Worm (Caenorhabditis elegans) whole organism, early embryonic: ENCODE results near the gene F36H12.10.
"Not testable (repeated sequence)": the region's sequence is repeated elsewhere in the genome, so short reads cannot be mapped to it uniquely, and the experiment has no call there.

ENCODE experiments used
- B0310.2 ChIP-seq: sonication (generic microtip); optimal IDR thresholded peaks from 2 replicates; lab custom pipeline; 2016; ENCODE audit warnings: mild to moderate bottlenecking, missing genetic modification characterization, missing compliant biosample characterization
- F13C5.2 ChIP-seq: sonication (generic microtip); optimal IDR thresholded peaks from 2 replicates; lab custom pipeline; 2017; ENCODE audit warnings: mild to moderate bottlenecking, missing genetic modification characterization, inconsistent platforms, missing compliant biosample characterization
- aly-1 ChIP-seq: sonication (generic microtip); optimal IDR thresholded peaks from 2 replicates; lab custom pipeline; 2016; ENCODE audit warnings: missing genetic modification characterization, missing compliant biosample characterization
- ama-1 ChIP-seq: fragments of 150-350 bp; optimal IDR thresholded peaks from 2 replicates; lab custom pipeline; 2014
- ceh-13 ChIP-seq: fragments of 200-800 bp; sonication (Bioruptor generic); optimal IDR thresholded peaks from 2 replicates; lab custom pipeline; 2018; ENCODE audit warnings: mild to moderate bottlenecking, missing genetic modification characterization, missing compliant biosample characterization
- ceh-36 ChIP-seq: sonication (generic microtip); optimal IDR thresholded peaks from 2 replicates; lab custom pipeline; 2016; ENCODE audit warnings: missing genetic modification characterization, inconsistent platforms, missing compliant biosample characterization
- ets-7 ChIP-seq: sonication (generic microtip); optimal IDR thresholded peaks from 2 replicates; lab custom pipeline; 2016; ENCODE audit warnings: missing genotype, missing genetic modification characterization, missing compliant biosample characterization
- flt-1 ChIP-seq: fragments of 200-800 bp; sonication (Bioruptor generic); IDR thresholded peaks from 2 replicates; pipeline ENCODE4 v1.3.6; 2022; ENCODE audit warnings: missing genetic modification characterization, missing compliant biosample characterization
- hmbx-1 ChIP-seq: sonication (generic microtip); optimal IDR thresholded peaks from 2 replicates; lab custom pipeline; 2016; ENCODE audit warnings: mild to moderate bottlenecking, missing genetic modification characterization, missing compliant biosample characterization
- hmg-4 ChIP-seq: fragments of 200-800 bp; sonication (Bioruptor generic); optimal IDR thresholded peaks from 2 replicates; lab custom pipeline; 2018; ENCODE audit warnings: mild to moderate bottlenecking, missing genetic modification characterization, missing compliant biosample characterization
- hnd-1 ChIP-seq: sonication (generic microtip); optimal IDR thresholded peaks from 2 replicates; lab custom pipeline; 2016; ENCODE audit warnings: missing genetic modification characterization, missing compliant biosample characterization
- pes-1 ChIP-seq: fragments of 200-800 bp; sonication (Bioruptor generic); IDR thresholded peaks from 2 replicates; pipeline ENCODE4 v1.3.6; 2022; ENCODE audit warnings: missing genetic modification reagents, missing genetic modification characterization, missing compliant biosample characterization
- scrt-1 ChIP-seq: fragments of 200-800 bp; sonication (Bioruptor generic); IDR thresholded peaks from 2 replicates; pipeline ENCODE4 v1.3.6; 2022; ENCODE audit warnings: missing genetic modification characterization, missing compliant biosample characterization
- sea-1 ChIP-seq: fragments of 200-800 bp; sonication (Bioruptor generic); conservative IDR thresholded peaks from 2 replicates; pipeline ENCODE4 v1.3.6; 2022; ENCODE audit warnings: missing genetic modification characterization, missing compliant biosample characterization
- tbx-11 ChIP-seq: fragments of 200-800 bp; sonication (Bioruptor generic); IDR thresholded peaks from 2 replicates; pipeline ENCODE4 v1.3.6; 2022; ENCODE audit warnings: missing genetic modification characterization, missing compliant biosample characterization
- tbx-37 ChIP-seq: fragments of 200-800 bp; sonication (Bioruptor generic); conservative IDR thresholded peaks from 2 replicates; pipeline ENCODE4 v1.3.6; 2022; ENCODE audit warnings: missing genetic modification reagents, missing genetic modification characterization, missing compliant biosample characterization
- tra-4 ChIP-seq: sonication (generic microtip); optimal IDR thresholded peaks from 2 replicates; lab custom pipeline; 2017; ENCODE audit warnings: missing genetic modification characterization, missing compliant biosample characterization

The F36H12.10 gene

DNA sequence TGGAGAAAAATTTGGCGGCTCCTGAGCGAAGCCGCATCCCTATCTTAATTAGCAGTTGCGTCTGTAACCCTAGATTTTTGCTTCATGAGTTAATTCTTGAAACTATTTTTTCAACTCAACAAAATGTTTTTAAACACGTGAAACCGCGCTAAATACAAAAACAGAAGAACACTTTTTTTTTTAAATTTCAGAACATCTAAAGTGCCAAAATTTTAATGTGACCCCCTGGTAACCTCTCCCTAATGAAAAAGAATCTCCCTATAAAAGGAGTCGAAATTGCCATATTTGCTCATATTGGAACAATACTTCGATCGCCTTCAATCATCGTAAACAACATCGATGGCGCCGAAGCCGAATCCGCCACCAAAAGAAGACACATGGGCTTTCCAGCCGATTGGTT lies 28.0 kb downstream of the F36H12.10 start, which contains the start of gene nsph-4.1:
TSS of gene nsph-4.1 (plus strand) at position 301 of the 400 bp plus-strand sequence.
- TF ChIP-seq flt-1 (GFP tag; lab: Robert Waterston, UW); F13C5.2; tbx-11 (GFP tag; lab: Robert Waterston, UW): not testable (repeated sequence)

DNA sequence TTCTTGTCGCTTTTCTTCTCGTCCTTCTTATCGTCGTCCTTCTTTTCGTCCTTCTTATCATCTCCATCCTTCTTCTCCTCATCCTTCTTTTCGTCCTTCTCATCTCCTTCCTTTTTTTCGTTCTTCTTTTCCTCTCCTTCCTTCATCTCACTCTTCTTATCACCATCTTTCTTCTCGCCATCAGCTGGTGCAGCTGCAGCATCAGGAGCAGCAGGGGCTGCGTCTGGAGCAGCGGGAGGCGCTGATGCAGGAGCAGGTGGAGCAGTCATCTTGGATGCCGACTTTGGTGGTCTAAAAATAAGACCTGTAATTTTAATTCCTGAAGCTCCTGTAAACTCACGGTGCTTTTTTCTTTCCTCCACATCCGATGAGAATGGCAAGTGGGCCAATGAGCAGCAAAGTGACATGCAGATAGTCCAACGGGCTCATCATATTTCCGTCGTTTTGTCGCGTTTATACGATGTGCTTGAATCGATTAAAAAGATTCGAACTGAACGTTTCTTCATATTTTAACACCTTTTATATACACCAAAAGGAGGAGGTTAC lies 29.2 kb downstream of the F36H12.10 start, which contains the start of gene cylc-1:
TSS of gene cylc-1 (minus strand) at position 496 of the 546 bp plus-strand sequence.
- not testable (repeated sequence) for TF ChIP-seq hmg-4 (GFP tag; lab: Kevin White, UChicago); sea-1 (GFP tag; lab: Robert Waterston, UW); tbx-37 (GFP tag; lab: Robert Waterston, UW)

DNA sequence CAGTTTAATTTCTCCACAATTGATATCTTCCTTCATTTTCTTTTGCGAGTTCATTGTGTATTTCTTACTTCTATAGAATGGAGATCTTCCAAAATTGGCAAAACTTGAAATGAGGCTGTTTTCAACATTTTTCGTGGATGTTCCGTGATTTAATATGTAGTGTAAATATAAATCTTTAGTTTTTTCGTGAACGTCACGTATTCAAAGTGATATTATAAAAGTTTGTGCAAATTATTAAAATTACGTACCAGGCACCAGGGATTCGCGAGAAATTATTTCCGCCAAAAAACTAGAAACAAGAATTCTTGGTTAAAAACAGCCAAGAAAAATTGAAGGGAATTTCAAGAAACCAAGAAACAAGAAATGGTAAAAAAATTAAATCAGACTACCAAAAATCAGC lies 30.3 kb downstream of the F36H12.10 start, which contains the start of gene Y59E9AL.8:
TSS of gene Y59E9AL.8 (minus strand) at position 101 of the 400 bp plus-strand sequence.
- TF ChIP-seq hmbx-1 (tag; lab: Kevin White, UChicago): no peak
- no peak for TF ChIP-seq ceh-36
- TF ChIP-seq pes-1 (GFP tag; lab: Robert Waterston, UW): no peak
- TF ChIP-seq B0310.2 (tag; lab: Kevin White, UChicago): no peak
- TF ChIP-seq tbx-11 (GFP tag; lab: Robert Waterston, UW): no peak
- TF ChIP-seq tra-4 (tag; lab: Kevin White, UChicago): no peak
- TF ChIP-seq ceh-13 (GFP tag; lab: Kevin White, UChicago): no peak
- no peak for TF ChIP-seq flt-1 (GFP tag; lab: Robert Waterston, UW)
- no peak for TF ChIP-seq hnd-1 (tag; lab: Kevin White, UChicago)

DNA sequence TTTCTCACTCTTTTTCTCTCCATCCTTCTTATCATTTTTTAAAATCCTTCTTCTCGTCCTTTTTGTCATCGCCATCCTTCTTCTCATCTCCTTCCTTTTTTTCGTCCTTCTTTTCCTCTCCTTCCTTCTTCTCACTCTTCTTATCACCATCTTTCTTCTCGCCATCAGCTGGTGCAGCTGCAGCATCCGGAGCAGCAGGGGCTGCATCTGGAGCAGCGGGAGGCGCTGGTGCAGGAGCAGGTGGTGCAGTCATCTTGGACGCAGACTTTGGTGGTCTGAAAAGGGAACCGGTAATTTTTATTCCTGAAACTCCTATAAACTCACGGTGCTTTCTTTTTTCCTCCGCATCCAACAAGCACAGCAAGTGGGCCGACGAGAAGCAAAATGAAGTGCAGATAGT lies 32.9 kb downstream of the F36H12.10 start:
- TF ChIP-seq B0310.2 (tag; lab: Kevin White, UChicago) (no peak), F13C5.2 (no peak), tbx-11 (GFP tag; lab: Robert Waterston, UW) (no peak), ceh-36 (no peak)

DNA sequence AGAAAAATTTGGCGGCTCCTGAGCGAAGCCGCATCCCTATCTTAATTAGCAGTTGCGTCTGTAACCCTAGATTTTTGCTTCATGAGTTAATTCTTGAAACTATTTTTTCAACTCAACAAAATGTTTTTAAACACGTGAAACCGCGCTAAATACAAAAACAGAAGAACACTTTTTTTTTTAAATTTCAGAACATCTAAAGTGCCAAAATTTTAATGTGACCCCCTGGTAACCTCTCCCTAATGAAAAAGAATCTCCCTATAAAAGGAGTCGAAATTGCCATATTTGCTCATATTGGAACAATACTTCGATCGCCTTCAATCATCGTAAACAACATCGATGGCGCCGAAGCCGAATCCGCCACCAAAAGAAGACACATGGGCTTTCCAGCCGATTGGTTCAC lies 36.1 kb downstream of the F36H12.10 start, which contains the start of gene nsph-4.2:
TSS of gene nsph-4.2 (plus strand) at position 301 of the 400 bp plus-strand sequence.
- not testable (repeated sequence) for TF ChIP-seq B0310.2 (tag; lab: Kevin White, UChicago); tra-4 (tag; lab: Kevin White, UChicago); sea-1 (GFP tag; lab: Robert Waterston, UW)

DNA sequence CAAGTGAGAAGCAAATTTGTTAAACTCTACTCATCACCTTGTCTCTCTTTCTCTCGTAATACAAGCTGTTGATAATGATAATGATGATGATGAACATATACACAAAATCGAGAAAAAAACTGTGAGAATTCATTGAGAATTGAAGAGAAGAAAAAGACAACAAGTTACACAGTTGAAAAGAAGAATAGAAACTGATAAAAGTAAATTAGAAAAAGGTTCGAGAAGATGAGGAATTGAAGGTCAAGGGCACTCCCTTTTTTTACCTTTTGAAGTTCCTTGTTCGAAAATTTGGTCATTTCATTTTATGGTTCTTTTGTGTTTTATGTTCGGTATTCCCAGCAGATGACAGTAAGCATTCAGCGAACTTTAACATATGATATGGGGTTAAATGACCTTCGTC lies 38.2 kb downstream of the F36H12.10 start:
- TF ChIP-seq ceh-13 (GFP tag; lab: Kevin White, UChicago) (no peak), scrt-1 (GFP tag; lab: Robert Waterston, UW) (no peak), hnd-1 (tag; lab: Kevin White, UChicago) (no peak), ama-1 (lab: Kevin White, UChicago) (no peak), hmg-4 (GFP tag; lab: Kevin White, UChicago) (no peak), flt-1 (GFP tag; lab: Robert Waterston, UW) (no peak), hmbx-1 (tag; lab: Kevin White, UChicago) (no peak), tra-4 (tag; lab: Kevin White, UChicago) (no peak)

DNA sequence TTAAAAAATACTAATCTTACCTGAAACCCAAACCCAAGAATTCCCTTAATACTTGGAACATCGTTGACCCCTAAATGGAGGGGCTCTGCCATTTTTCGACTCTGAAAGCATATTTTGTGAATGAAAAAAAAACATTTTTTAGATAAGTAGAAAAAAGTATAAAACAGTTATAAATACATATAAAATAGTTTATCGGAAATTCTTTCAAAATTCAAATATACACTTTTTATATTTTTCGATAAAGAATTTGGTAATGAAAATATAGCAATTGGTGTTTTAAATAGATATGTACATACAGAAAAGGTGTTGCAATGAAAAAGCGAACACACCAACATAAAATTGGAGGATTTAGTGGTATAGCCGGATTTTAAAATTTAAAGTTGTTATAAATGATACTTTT lies 39.5 kb downstream of the F36H12.10 start, which contains the start of gene Y59E9AL.4:
TSS of gene Y59E9AL.4 (minus strand) at position 101 of the 400 bp plus-strand sequence.
- TF ChIP-seq hmbx-1 (tag; lab: Kevin White, UChicago) (no peak), hnd-1 (tag; lab: Kevin White, UChicago) (no peak), tra-4 (tag; lab: Kevin White, UChicago) (no peak), tbx-37 (GFP tag; lab: Robert Waterston, UW) (no peak), aly-1 (no peak), pes-1 (GFP tag; lab: Robert Waterston, UW) (no peak), flt-1 (GFP tag; lab: Robert Waterston, UW) (no peak), ceh-36 (no peak), ceh-13 (GFP tag; lab: Kevin White, UChicago) (no peak), F13C5.2 (no peak), scrt-1 (GFP tag; lab: Robert Waterston, UW) (no peak), ama-1 (lab: Kevin White, UChicago) (no peak), ets-7 (tag; lab: Kevin White, UChicago) (no peak), sea-1 (GFP tag; lab: Robert Waterston, UW) (no peak), B0310.2 (tag; lab: Kevin White, UChicago) (no peak), tbx-11 (GFP tag; lab: Robert Waterston, UW) (no peak), hmg-4 (GFP tag; lab: Kevin White, UChicago) (no peak)

DNA sequence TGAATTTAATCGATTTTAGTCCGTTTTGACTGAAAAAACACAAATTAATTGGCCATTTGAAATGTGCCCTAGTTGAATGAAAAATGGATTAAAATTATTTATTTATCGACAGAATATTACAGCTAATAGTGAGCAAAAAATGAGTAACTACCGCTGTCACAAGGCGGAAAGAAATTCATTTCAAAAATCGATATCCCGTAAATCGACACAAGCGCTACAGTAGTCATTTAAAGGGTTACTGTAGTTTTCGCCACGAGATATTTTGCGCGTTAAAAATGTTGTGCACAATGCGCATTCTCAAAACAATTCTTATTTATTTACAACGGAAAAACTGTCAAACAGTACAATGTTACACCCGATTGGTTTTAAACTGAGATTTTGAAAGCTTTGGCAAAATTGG lies 44.0 kb downstream of the F36H12.10 start:
- no peak for TF ChIP-seq aly-1
- no peak for TF ChIP-seq F13C5.2
- no peak for TF ChIP-seq tbx-37 (GFP tag; lab: Robert Waterston, UW)
- TF ChIP-seq ets-7 (tag; lab: Kevin White, UChicago): no peak
- no peak for TF ChIP-seq flt-1 (GFP tag; lab: Robert Waterston, UW)
- TF ChIP-seq hnd-1 (tag; lab: Kevin White, UChicago): no peak
- no peak for TF ChIP-seq ama-1 (lab: Kevin White, UChicago)
- TF ChIP-seq ceh-13 (GFP tag; lab: Kevin White, UChicago): no peak
